Fruit fly (Drosophila melanogaster) whole organism, embryonic: ENCODE measurements around the gene Pgant7.
A peak's percentile ranks its signal among the peaks of the same experiment; 100 is the strongest.

Experiments
- Abd-B ChIP-seq: fragments of 200-800 bp; sonication (Bioruptor generic); optimal IDR thresholded peaks from 2 replicates; lab custom pipeline; 2018; ENCODE audit warnings: missing biosample characterization, mild to moderate bottlenecking, missing genetic modification characterization, moderate library complexity
- C15 ChIP-seq: fragments of 200-800 bp; sonication (Bioruptor generic); IDR thresholded peaks from 3 replicates; pipeline ENCODE4 v1.3.6; 2022; ENCODE audit warnings: missing biosample characterization, missing genetic modification characterization
- CG10321 ChIP-seq: fragments of 200-800 bp; sonication (Bioruptor generic); IDR thresholded peaks from 2 replicates; pipeline ENCODE4 v1.3.6; 2022; ENCODE audit warnings: missing biosample characterization, missing genetic modification characterization
- CG12104 ChIP-seq: fragments of 200-800 bp; sonication (Bioruptor generic); optimal IDR thresholded peaks from 3 replicates; lab custom pipeline; 2016; ENCODE audit warnings: missing biosample characterization, missing genetic modification characterization
- CG12236 ChIP-seq: fragments of 200-800 bp; sonication (Bioruptor generic); optimal IDR thresholded peaks from 2 replicates; lab custom pipeline; 2016; ENCODE audit warnings: missing biosample characterization, missing genetic modification characterization
- CG13775 ChIP-seq: fragments of 200-800 bp; sonication (Bioruptor generic); optimal IDR thresholded peaks from 3 replicates; lab custom pipeline; 2017; ENCODE audit warnings: missing biosample characterization, mild to moderate bottlenecking, missing genetic modification characterization
- CG14441 ChIP-seq: fragments of 200-800 bp; sonication (Bioruptor generic); IDR thresholded peaks from 2 replicates; pipeline ENCODE4 v1.3.6; 2022; ENCODE audit warnings: missing biosample characterization, missing genetic modification characterization
- CG14860 ChIP-seq: fragments of 200-800 bp; sonication (Bioruptor generic); IDR thresholded peaks from 3 replicates; pipeline ENCODE4 v1.3.6; 2022; ENCODE audit warnings: missing biosample characterization, missing genetic modification characterization; ENCODE audit not compliant: partially characterized antibody
- CG14965 ChIP-seq: fragments of 200-800 bp; sonication (Bioruptor generic); optimal IDR thresholded peaks from 2 replicates; lab custom pipeline; 2016; ENCODE audit warnings: missing biosample characterization, missing genetic modification characterization, borderline replicate concordance
- CG15073 ChIP-seq: fragments of 200-800 bp; sonication (Bioruptor generic); optimal IDR thresholded peaks from 2 replicates; lab custom pipeline; 2016; ENCODE audit warnings: missing biosample characterization, missing genetic modification characterization
- CG15601 ChIP-seq: fragments of 200-800 bp; sonication (Bioruptor generic); optimal IDR thresholded peaks from 3 replicates; lab custom pipeline; 2019; ENCODE audit warnings: missing biosample characterization, mild to moderate bottlenecking, missing genetic modification characterization, moderate library complexity
- CG17568 ChIP-seq: fragments of 200-800 bp; sonication (Bioruptor generic); optimal IDR thresholded peaks from 2 replicates; lab custom pipeline; 2018; ENCODE audit warnings: missing biosample characterization, mild to moderate bottlenecking, missing genetic modification characterization, moderate library complexity
- CG17802 ChIP-seq: fragments of 200-800 bp; sonication (Bioruptor generic); optimal IDR thresholded peaks from 2 replicates; lab custom pipeline; 2018; ENCODE audit warnings: missing biosample characterization, mild to moderate bottlenecking, missing genetic modification characterization, moderate library complexity
- CG1832 ChIP-seq: fragments of 200-800 bp; sonication (Bioruptor generic); optimal IDR thresholded peaks from 2 replicates; lab custom pipeline; 2017; ENCODE audit warnings: missing biosample characterization, mild to moderate bottlenecking, missing genetic modification characterization, inconsistent platforms
- CG18599 ChIP-seq: fragments of 200-800 bp; sonication (Bioruptor generic); optimal IDR thresholded peaks from 3 replicates; lab custom pipeline; 2017; ENCODE audit warnings: missing biosample characterization, missing genetic modification characterization, mild to moderate bottlenecking, moderate library complexity, missing genetic modification reagents
- CG2116 ChIP-seq: fragments of 200-800 bp; sonication (Bioruptor generic); optimal IDR thresholded peaks from 3 replicates; lab custom pipeline; 2018; ENCODE audit warnings: missing biosample characterization, mild to moderate bottlenecking, missing genetic modification characterization
- CG2678 ChIP-seq: fragments of 200-800 bp; sonication (Bioruptor generic); optimal IDR thresholded peaks from 3 replicates; lab custom pipeline; 2019; ENCODE audit warnings: missing biosample characterization, mild to moderate bottlenecking, missing genetic modification characterization, moderate library complexity
- CG31224 ChIP-seq: fragments of 200-800 bp; sonication (Bioruptor generic); IDR thresholded peaks from 2 replicates; pipeline ENCODE4 v1.3.6; 2022; ENCODE audit warnings: missing biosample characterization, missing genetic modification characterization
- CG32532 ChIP-seq: fragments of 200-800 bp; sonication (Bioruptor generic); IDR thresholded peaks from 2 replicates; pipeline ENCODE4 v1.3.6; 2022; ENCODE audit warnings: missing biosample characterization, missing genetic modification characterization
- CG33213 ChIP-seq: fragments of 200-800 bp; sonication (Bioruptor generic); optimal IDR thresholded peaks from 3 replicates; lab custom pipeline; 2016; ENCODE audit warnings: missing biosample characterization, missing genetic modification characterization
- CG3847 ChIP-seq: fragments of 200-800 bp; sonication (Bioruptor generic); IDR thresholded peaks from 2 replicates; pipeline ENCODE4 v1.3.6; 2022; ENCODE audit warnings: missing biosample characterization, missing genetic modification characterization
- CG4820 ChIP-seq: fragments of 200-800 bp; sonication (Bioruptor generic); optimal IDR thresholded peaks from 3 replicates; lab custom pipeline; 2016; ENCODE audit warnings: missing biosample characterization, missing genetic modification characterization
- CG5245 ChIP-seq: fragments of 200-800 bp; sonication (Bioruptor generic); optimal IDR thresholded peaks from 3 replicates; lab custom pipeline; 2016; ENCODE audit warnings: missing biosample characterization, missing genetic modification characterization
- CG7745 ChIP-seq: fragments of 200-800 bp; sonication (Bioruptor generic); optimal IDR thresholded peaks from 2 replicates; lab custom pipeline; 2018; ENCODE audit warnings: missing biosample characterization, mild to moderate bottlenecking, missing genetic modification characterization, moderate library complexity
- CG8924 ChIP-seq: fragments of 200-800 bp; optimal IDR thresholded peaks from 3 replicates; lab custom pipeline; 2019; ENCODE audit warnings: missing biosample characterization, mild to moderate bottlenecking, missing genetic modification characterization, moderate library complexity
- CG9797 ChIP-seq: fragments of 200-800 bp; sonication (Bioruptor generic); optimal IDR thresholded peaks from 3 replicates; lab custom pipeline; 2018; ENCODE audit warnings: missing biosample characterization, mild to moderate bottlenecking, missing genetic modification characterization
- CG9876 ChIP-seq: fragments of 200-800 bp; sonication (Bioruptor generic); optimal IDR thresholded peaks from 2 replicates; lab custom pipeline; 2016; ENCODE audit warnings: missing biosample characterization, missing genetic modification characterization
- Doc3 ChIP-seq: fragments of 200-800 bp; sonication (Bioruptor generic); IDR thresholded peaks from 3 replicates; pipeline ENCODE4 v1.3.6; 2022; ENCODE audit warnings: missing biosample characterization, missing genetic modification characterization; ENCODE audit not compliant: partially characterized antibody
- Fer2 ChIP-seq: fragments of 200-800 bp; sonication (Bioruptor generic); optimal IDR thresholded peaks from 2 replicates; lab custom pipeline; 2018; ENCODE audit warnings: missing biosample characterization, mild to moderate bottlenecking, missing genetic modification characterization, moderate library complexity
- Jarid2 ChIP-seq: fragments of 200-800 bp; sonication (Bioruptor generic); optimal IDR thresholded peaks from 3 replicates; lab custom pipeline; 2017; ENCODE audit warnings: mild to moderate bottlenecking, missing biosample characterization, missing genetic modification reagents, missing genetic modification characterization
- Meics ChIP-seq: fragments of 200-800 bp; sonication (Bioruptor generic); optimal IDR thresholded peaks from 2 replicates; lab custom pipeline; 2017; ENCODE audit warnings: missing biosample characterization, mild to moderate bottlenecking, missing genetic modification characterization
- PHDP ChIP-seq: fragments of 200-800 bp; sonication (Bioruptor generic); optimal IDR thresholded peaks from 3 replicates; lab custom pipeline; 2018; ENCODE audit warnings: missing biosample characterization, mild to moderate bottlenecking, missing genetic modification characterization, moderate library complexity
- Six4 ChIP-seq: fragments of 200-800 bp; sonication (Bioruptor generic); optimal IDR thresholded peaks from 2 replicates; lab custom pipeline; 2016; ENCODE audit warnings: missing biosample characterization, missing genetic modification characterization
- Sox100B ChIP-seq: fragments of 200-800 bp; sonication (Bioruptor generic); optimal IDR thresholded peaks from 3 replicates; lab custom pipeline; 2018; ENCODE audit warnings: missing biosample characterization, mild to moderate bottlenecking, missing genetic modification characterization
- Sox102F ChIP-seq: fragments of 200-800 bp; sonication (Bioruptor generic); optimal IDR thresholded peaks from 2 replicates; lab custom pipeline; 2018; ENCODE audit warnings: missing biosample characterization, mild to moderate bottlenecking, missing genetic modification characterization, moderate library complexity
- Sry-β ChIP-seq: fragments of 200-800 bp; sonication (Bioruptor generic); optimal IDR thresholded peaks from 2 replicates; lab custom pipeline; 2018; ENCODE audit warnings: missing biosample characterization, mild to moderate bottlenecking, missing genetic modification characterization, moderate library complexity
- ase ChIP-seq: fragments of 200-800 bp; sonication (Bioruptor generic); IDR thresholded peaks from 3 replicates; pipeline ENCODE4 v1.3.6; 2022; ENCODE audit warnings: missing biosample characterization, missing genetic modification characterization
- bowl ChIP-seq: fragments of 200-800 bp; sonication (Bioruptor generic); IDR thresholded peaks from 2 replicates; pipeline ENCODE4 v1.3.6; 2022; ENCODE audit warnings: missing biosample characterization, missing genetic modification characterization
- chm ChIP-seq: fragments of 200-800 bp; sonication (Bioruptor generic); IDR thresholded peaks from 2 replicates; pipeline ENCODE4 v1.3.6; 2022; ENCODE audit warnings: missing biosample characterization, missing genetic modification characterization
- corto ChIP-seq: fragments of 200-800 bp; sonication (Bioruptor generic); optimal IDR thresholded peaks from 2 replicates; lab custom pipeline; 2016; ENCODE audit warnings: missing biosample characterization, mild to moderate bottlenecking, missing genetic modification characterization, moderate library complexity
- fd64A ChIP-seq: fragments of 200-800 bp; sonication (Bioruptor generic); optimal IDR thresholded peaks from 3 replicates; lab custom pipeline; 2018; ENCODE audit warnings: missing biosample characterization, mild to moderate bottlenecking, missing genetic modification characterization
- gcm2 ChIP-seq: fragments of 200-800 bp; sonication (Bioruptor generic); optimal IDR thresholded peaks from 2 replicates; lab custom pipeline; 2016; ENCODE audit warnings: missing biosample characterization, missing genetic modification characterization
- gsb-n ChIP-seq: fragments of 200-800 bp; sonication (Bioruptor generic); optimal IDR thresholded peaks from 3 replicates; lab custom pipeline; 2018; ENCODE audit warnings: missing biosample characterization, mild to moderate bottlenecking, missing genetic modification characterization
- ham ChIP-seq: fragments of 200-800 bp; sonication (Bioruptor generic); IDR thresholded peaks from 2 replicates; pipeline ENCODE4 v1.3.6; 2022; ENCODE audit warnings: missing biosample characterization, missing genetic modification characterization
- kni ChIP-seq: fragments of 200-800 bp; sonication (Bioruptor generic); optimal IDR thresholded peaks from 3 replicates; lab custom pipeline; 2017; ENCODE audit warnings: mild to moderate bottlenecking, missing biosample characterization, missing genetic modification reagents, missing genetic modification characterization
- lilli ChIP-seq: fragments of 200-800 bp; sonication (Bioruptor generic); optimal IDR thresholded peaks from 3 replicates; lab custom pipeline; 2016; ENCODE audit warnings: missing biosample characterization, missing genetic modification characterization
- oc ChIP-seq: fragments of 200-800 bp; sonication (Bioruptor generic); optimal IDR thresholded peaks from 2 replicates; lab custom pipeline; 2018; ENCODE audit warnings: missing biosample characterization, mild to moderate bottlenecking, missing genetic modification characterization, moderate library complexity
- stwl ChIP-seq: fragments of 200-800 bp; sonication (Bioruptor generic); optimal IDR thresholded peaks from 3 replicates; lab custom pipeline; 2018; ENCODE audit warnings: missing biosample characterization, mild to moderate bottlenecking, missing genetic modification characterization, moderate library complexity
- tio ChIP-seq: fragments of 200-800 bp; sonication (Bioruptor generic); optimal IDR thresholded peaks from 2 replicates; lab custom pipeline; 2017; ENCODE audit warnings: missing biosample characterization, missing genetic modification characterization, inconsistent platforms
- z ChIP-seq: fragments of 200-800 bp; sonication (Bioruptor generic); IDR thresholded peaks from 3 replicates; pipeline ENCODE4 v1.3.6; 2022; ENCODE audit warnings: missing biosample characterization, missing genetic modification characterization

Pgant7 gene

dm6 chrX:18546785-18547184, 47.0 kb upstream of the Pgant7 start (continued):
- TF ChIP-seq CG32532 (peak; percentile 88), CG10321 (peak; percentile 48; the same call in 1 of the 2 replicates), CG14860 (GFP tag; lab: Robert Waterston, UW) (no peak), CG5245 (GFP tag; lab: Kevin White, UChicago) (peak; percentile 56), CG7745 (tag; lab: Kevin White, UChicago) (no peak), Six4 (GFP tag; lab: Kevin White, UChicago) (peak; percentile 32), CG17802 (tag; lab: Kevin White, UChicago) (no peak), z (no peak), Sox102F (peak; percentile 83), CG8924 (tag; lab: Kevin White, UChicago) (peak; percentile 74), CG15073 (GFP tag; lab: Kevin White, UChicago) (no peak), chm (peak; percentile 36; the same call in 1 of the 2 replicates), CG15601 (tag; lab: Kevin White, UChicago) (peak; percentile 33), corto (GFP tag; lab: Kevin White, UChicago) (no peak), CG9876 (peak; percentile 36), stwl (tag; lab: Kevin White, UChicago) (no peak), CG31224 (GFP tag; lab: Robert Waterston, UW) (peak; percentile 79), CG4820 (peak; percentile 55), Meics (GFP tag; lab: Kevin White, UChicago) (peak; percentile 78), lilli (peak; percentile 83), CG33213 (peak; percentile 62), CG18599 (GFP tag; lab: Kevin White, UChicago) (peak; percentile 76), Fer2 (peak; percentile 61), CG9797 (GFP tag; lab: Kevin White, UChicago) (no peak), Abd-B (GFP tag; lab: Kevin White, UChicago) (peak; percentile 77), ham (GFP tag; lab: Robert Waterston, UW) (peak; percentile 12; the same call in 1 of the 2 replicates), CG14441 (GFP tag; lab: Robert Waterston, UW) (peak; percentile 92), tio (GFP tag; lab: Kevin White, UChicago) (peak; percentile 50), Doc3 (GFP tag; lab: Robert Waterston, UW) (no peak), gcm2 (GFP tag; lab: Kevin White, UChicago) (peak; percentile 36), bowl (peak; percentile 58; the same call in 1 of the 2 replicates), CG2116 (no peak), kni (no peak), CG2678 (tag; lab: Kevin White, UChicago) (peak; percentile 87), CG12104 (GFP tag; lab: Kevin White, UChicago) (peak; percentile 53), C15 (GFP tag; lab: Robert Waterston, UW) (0 out of 3 replicates have a peak, but pooled peaks have one; percentile 57), CG3847 (peak; percentile 87), fd64A (GFP tag; lab: Kevin White, UChicago) (no peak), CG1832 (no peak), PHDP (tag; lab: Kevin White, UChicago) (peak; percentile 82), Jarid2 (GFP tag; lab: Kevin White, UChicago) (no peak), CG14965 (peak; percentile 0), CG17568 (peak; percentile 56), Sox100B (GFP tag; lab: Kevin White, UChicago) (peak; percentile 74), CG13775 (GFP tag; lab: Kevin White, UChicago) (peak; percentile 56), oc (peak; percentile 72), Sry-β (no peak), CG12236 (GFP tag; lab: Kevin White, UChicago) (peak; percentile 37), ase (GFP tag; lab: Robert Waterston, UW) (peak; percentile 81), gsb-n (peak; percentile 41)
